Fruit fly (Drosophila melanogaster) Kc167 (cell line): ENCODE measurements around the gene CG3434.

Experiments
- h ChIP-seq: fragments of >200 bp; optimal IDR thresholded peaks from 3 replicates; lab custom pipeline; 2018; ENCODE audit warnings: missing external identifiers
- insv ChIP-seq: fragments of >200 bp; optimal IDR thresholded peaks from 3 replicates; lab custom pipeline; 2018; ENCODE audit warnings: missing external identifiers
- ttk ChIP-seq: sonication (Bioruptor generic); optimal IDR thresholded peaks from 2 replicates; lab custom pipeline; 2017; ENCODE audit warnings: missing external identifiers

DNA sequence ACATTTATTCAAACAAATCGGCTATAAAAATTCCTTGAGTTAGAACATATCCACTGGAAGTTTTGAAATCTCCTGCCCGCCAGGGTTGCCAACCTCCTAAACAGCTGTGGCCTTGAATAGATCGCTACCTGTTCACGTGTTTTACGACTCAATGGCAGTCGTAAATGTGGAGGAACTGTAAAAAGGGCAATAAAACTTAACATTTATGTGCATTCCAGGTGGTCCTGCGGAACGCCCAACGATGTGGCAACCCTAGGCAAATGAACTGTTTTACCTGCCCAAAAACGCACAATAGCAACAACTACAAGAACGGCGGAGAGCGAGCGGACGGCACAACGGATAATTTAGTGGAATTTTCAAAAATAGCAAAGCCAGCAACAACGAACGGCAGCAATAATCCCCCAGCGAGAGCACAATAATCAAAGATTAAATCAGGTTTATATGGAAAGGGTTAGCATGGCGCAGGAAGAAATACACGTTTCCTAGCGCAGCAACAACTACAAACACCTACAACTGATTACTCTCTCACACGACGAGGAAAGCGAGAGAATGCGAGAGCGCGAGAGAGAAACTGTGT is 1.2 kb upstream of the CG3434 start:
- TF ChIP-seq insv (lab: Kevin White, UChicago) (no peak), h (lab: Kevin White, UChicago) (no peak), ttk (lab: Kevin White, UChicago) (no peak)
